Fruit fly (Drosophila melanogaster) whole organism, embryonic: ENCODE results near the gene CG6470.

Source experiments
- Aef1 ChIP-seq: fragments of 200-800 bp; sonication (Bioruptor generic); IDR thresholded peaks from 3 replicates; pipeline ENCODE4 v1.3.6; 2022; ENCODE audit warnings: missing biosample characterization, missing genetic modification characterization
- Atf6 ChIP-seq: fragments of 200-800 bp; sonication (Bioruptor generic); IDR thresholded peaks from 2 replicates; pipeline ENCODE4 v1.3.6; 2022; ENCODE audit warnings: missing biosample characterization, missing genetic modification characterization
- B-H2 ChIP-seq: fragments of 200-800 bp; sonication (Bioruptor generic); optimal IDR thresholded peaks from 2 replicates; lab custom pipeline; 2018; ENCODE audit warnings: missing biosample characterization, mild to moderate bottlenecking, missing genetic modification characterization
- C15 ChIP-seq: fragments of 200-800 bp; sonication (Bioruptor generic); IDR thresholded peaks from 3 replicates; pipeline ENCODE4 v1.3.6; 2022; ENCODE audit warnings: missing biosample characterization, missing genetic modification characterization
- CG10462 ChIP-seq: fragments of 200-800 bp; sonication (Bioruptor generic); optimal IDR thresholded peaks from 2 replicates; lab custom pipeline; 2016; ENCODE audit warnings: missing biosample characterization, missing genetic modification characterization
- CG11696 ChIP-seq: fragments of 200-800 bp; sonication (Bioruptor generic); IDR thresholded peaks from 2 replicates; pipeline ENCODE4 v1.3.6; 2022; ENCODE audit warnings: missing biosample characterization, missing genetic modification characterization
- CG12299 ChIP-seq: fragments of 200-800 bp; sonication (Bioruptor generic); optimal IDR thresholded peaks from 2 replicates; lab custom pipeline; 2018; ENCODE audit warnings: missing biosample characterization, mild to moderate bottlenecking, missing genetic modification characterization
- CG13287 ChIP-seq: fragments of 200-800 bp; sonication (Bioruptor generic); IDR thresholded peaks from 2 replicates; pipeline ENCODE4 v1.3.6; 2022; ENCODE audit warnings: missing biosample characterization, missing genetic modification characterization; ENCODE audit not compliant: partially characterized antibody
- CG13775 ChIP-seq: fragments of 200-800 bp; sonication (Bioruptor generic); optimal IDR thresholded peaks from 3 replicates; lab custom pipeline; 2017; ENCODE audit warnings: missing biosample characterization, mild to moderate bottlenecking, missing genetic modification characterization
- CG14667 ChIP-seq: fragments of 200-800 bp; sonication (Bioruptor generic); IDR thresholded peaks from 2 replicates; pipeline ENCODE4 v1.3.6; 2022; ENCODE audit warnings: missing biosample characterization, missing genetic modification characterization
- CG14965 ChIP-seq: fragments of 200-800 bp; sonication (Bioruptor generic); optimal IDR thresholded peaks from 2 replicates; lab custom pipeline; 2016; ENCODE audit warnings: missing biosample characterization, missing genetic modification characterization, borderline replicate concordance
- CG15479 ChIP-seq: fragments of 200-800 bp; sonication (Bioruptor generic); optimal IDR thresholded peaks from 3 replicates; lab custom pipeline; 2019; ENCODE audit warnings: missing biosample characterization, mild to moderate bottlenecking, missing genetic modification characterization, moderate library complexity
- CG1602 ChIP-seq: fragments of 200-800 bp; sonication (Bioruptor generic); optimal IDR thresholded peaks from 3 replicates; lab custom pipeline; 2016; ENCODE audit warnings: missing biosample characterization, missing genetic modification characterization
- CG1603 ChIP-seq: fragments of 200-800 bp; sonication (Bioruptor generic); optimal IDR thresholded peaks from 2 replicates; lab custom pipeline; 2019; ENCODE audit warnings: missing biosample characterization, mild to moderate bottlenecking, missing genetic modification characterization, moderate library complexity
- CG18262 ChIP-seq: fragments of 200-800 bp; optimal IDR thresholded peaks from 3 replicates; lab custom pipeline; 2019; ENCODE audit warnings: missing biosample characterization, mild to moderate bottlenecking, missing genetic modification characterization, moderate library complexity
- CG2199 ChIP-seq: fragments of 200-800 bp; sonication (Bioruptor generic); IDR thresholded peaks from 3 replicates; pipeline ENCODE4 v1.3.6; 2022; ENCODE audit warnings: missing biosample characterization, missing genetic modification characterization
- CG3281 ChIP-seq: fragments of 200-800 bp; sonication (Bioruptor generic); optimal IDR thresholded peaks from 3 replicates; lab custom pipeline; 2017; ENCODE audit warnings: missing biosample characterization, mild to moderate bottlenecking, missing genetic modification characterization
- CG42726 ChIP-seq: fragments of 200-800 bp; sonication (Bioruptor generic); IDR thresholded peaks from 2 replicates; pipeline ENCODE4 v1.3.6; 2022; ENCODE audit warnings: missing biosample characterization, missing genetic modification characterization; ENCODE audit not compliant: partially characterized antibody
- CG6654 ChIP-seq: fragments of 200-800 bp; sonication (Bioruptor generic); optimal IDR thresholded peaks from 2 replicates; lab custom pipeline; 2017; ENCODE audit warnings: missing biosample characterization, mild to moderate bottlenecking, missing genetic modification characterization
- CG6791 ChIP-seq: fragments of 200-800 bp; sonication (Bioruptor generic); IDR thresholded peaks from 3 replicates; pipeline ENCODE4 v1.3.6; 2022; ENCODE audit warnings: missing biosample characterization, missing genetic modification characterization; ENCODE audit not compliant: partially characterized antibody
- CG7372 ChIP-seq: fragments of 200-800 bp; sonication (Bioruptor generic); IDR thresholded peaks from 2 replicates; pipeline ENCODE4 v1.3.6; 2022; ENCODE audit warnings: missing biosample characterization, missing genetic modification characterization
- CG7928 ChIP-seq: fragments of 200-800 bp; sonication (Bioruptor generic); optimal IDR thresholded peaks from 2 replicates; lab custom pipeline; 2017; ENCODE audit warnings: missing biosample characterization, mild to moderate bottlenecking, missing genetic modification characterization
- CG7963 ChIP-seq: fragments of 200-800 bp; sonication (Bioruptor generic); IDR thresholded peaks from 3 replicates; pipeline ENCODE4 v1.3.6; 2022; ENCODE audit warnings: missing biosample characterization, missing genetic modification characterization; ENCODE audit not compliant: partially characterized antibody
- CG8281 ChIP-seq: fragments of 200-800 bp; sonication (Bioruptor generic); optimal IDR thresholded peaks from 2 replicates; lab custom pipeline; 2018; ENCODE audit warnings: missing biosample characterization, mild to moderate bottlenecking, missing genetic modification characterization, moderate library complexity
- H2.0 ChIP-seq: fragments of 200-800 bp; sonication (Bioruptor generic); IDR thresholded peaks from 2 replicates; pipeline ENCODE4 v1.3.6; 2022; ENCODE audit warnings: missing biosample characterization, missing genetic modification characterization
- Hr51 ChIP-seq, 2 experiments: fragments of 200-800 bp; sonication (Bioruptor generic); optimal IDR thresholded peaks; 2 replicates in 1 of 2; 3 replicates in 1 of 2; lab custom pipeline; 2016 to 2018; ENCODE audit warnings: missing biosample characterization in 2 of 2, missing genetic modification characterization in 2 of 2, mild to moderate bottlenecking in 1 of 2, moderate library complexity in 1 of 2
- Lpt ChIP-seq: fragments of >200 bp; optimal IDR thresholded peaks from 2 replicates; lab custom pipeline; 2018; ENCODE audit warnings: missing biosample characterization, missing genetic modification characterization
- MESR4 ChIP-seq: fragments of 200-800 bp; sonication (Bioruptor generic); optimal IDR thresholded peaks from 2 replicates; lab custom pipeline; 2018; ENCODE audit warnings: missing biosample characterization, mild to moderate bottlenecking, missing genetic modification characterization, moderate library complexity
- Mad ChIP-seq: fragments of 200-800 bp; sonication (Bioruptor generic); optimal IDR thresholded peaks from 2 replicates; lab custom pipeline; 2016; ENCODE audit warnings: missing biosample characterization, missing genetic modification characterization
- Max ChIP-seq: fragments of 200-800 bp; sonication (Bioruptor generic); optimal IDR thresholded peaks from 2 replicates; lab custom pipeline; 2016; ENCODE audit warnings: missing biosample characterization, mild to moderate bottlenecking, missing genetic modification characterization
- Oaz ChIP-seq: fragments of 200-800 bp; sonication (Bioruptor generic); IDR thresholded peaks from 2 replicates; pipeline ENCODE4 v1.3.6; 2022; ENCODE audit warnings: missing biosample characterization, missing genetic modification characterization
- Six4 ChIP-seq: fragments of 200-800 bp; sonication (Bioruptor generic); optimal IDR thresholded peaks from 2 replicates; lab custom pipeline; 2016; ENCODE audit warnings: missing biosample characterization, missing genetic modification characterization
- ac ChIP-seq: fragments of 200-800 bp; sonication (Bioruptor generic); optimal IDR thresholded peaks from 3 replicates; lab custom pipeline; 2017; ENCODE audit warnings: missing biosample characterization, mild to moderate bottlenecking, missing genetic modification characterization
- ci ChIP-seq: fragments of 200-800 bp; sonication (Bioruptor generic); IDR thresholded peaks from 3 replicates; pipeline ENCODE4 v1.3.6; 2022; ENCODE audit warnings: missing biosample characterization, missing genetic modification characterization
- dm ChIP-seq: fragments of 200-800 bp; sonication (Bioruptor generic); optimal IDR thresholded peaks from 3 replicates; lab custom pipeline; 2016; ENCODE audit warnings: missing biosample characterization, missing genetic modification characterization
- exex ChIP-seq: fragments of 200-800 bp; sonication (Bioruptor generic); optimal IDR thresholded peaks from 4 replicates; lab custom pipeline; 2018; ENCODE audit warnings: missing biosample characterization, mild to moderate bottlenecking, missing genetic modification characterization, moderate library complexity
- fru ChIP-seq: fragments of >200 bp; optimal IDR thresholded peaks from 2 replicates; lab custom pipeline; 2017
- gfzf ChIP-seq: fragments of 200-800 bp; sonication (Bioruptor generic); optimal IDR thresholded peaks from 2 replicates; lab custom pipeline; 2016; ENCODE audit warnings: missing biosample characterization, mild to moderate bottlenecking, missing genetic modification characterization, moderate library complexity
- h ChIP-seq: fragments of >200 bp; optimal IDR thresholded peaks from 2 replicates; lab custom pipeline; 2017
- lola ChIP-seq, 3 experiments: fragments of >200 bp in 2 of 3; fragments of 200-800 bp in 1 of 3; sonication (Bioruptor generic) in 1 of 3; optimal IDR thresholded peaks; 2 replicates each; lab custom pipeline; 2017 to 2019; ENCODE audit warnings: missing biosample characterization in 3 of 3, missing genetic modification characterization in 3 of 3, mild to moderate bottlenecking in 1 of 3, moderate library complexity in 1 of 3
- nerfin-1 ChIP-seq: fragments of 200-800 bp; sonication (Bioruptor generic); optimal IDR thresholded peaks from 3 replicates; lab custom pipeline; 2019; ENCODE audit warnings: missing biosample characterization, mild to moderate bottlenecking, missing genetic modification characterization, moderate library complexity
- org-1 ChIP-seq: fragments of 200-800 bp; sonication (Bioruptor generic); optimal IDR thresholded peaks from 2 replicates; lab custom pipeline; 2017; ENCODE audit warnings: missing biosample characterization, missing genetic modification characterization
- pho ChIP-seq: fragments of 200-800 bp; sonication (Bioruptor generic); optimal IDR thresholded peaks from 2 replicates; lab custom pipeline; 2016; ENCODE audit warnings: missing biosample characterization, missing genetic modification characterization
- pita ChIP-seq: fragments of 200-800 bp; sonication (Bioruptor generic); optimal IDR thresholded peaks from 2 replicates; lab custom pipeline; 2017; ENCODE audit warnings: missing biosample characterization, mild to moderate bottlenecking, missing genetic modification characterization
- prd ChIP-seq, 3 experiments: fragments of >200 bp in 2 of 3; fragments of 200-800 bp in 1 of 3; sonication (Bioruptor generic) in 1 of 3; optimal IDR thresholded peaks in 2 of 3; IDR thresholded peaks in 1 of 3; 2 replicates in 2 of 3; 3 replicates in 1 of 3; pipeline versions ENCODE4 v1.3.6 to Lab custom; 2017 to 2022; ENCODE audit warnings: missing biosample characterization in 1 of 3, missing genetic modification characterization in 1 of 3
- shn ChIP-seq: fragments of 200-800 bp; sonication (Bioruptor generic); optimal IDR thresholded peaks from 3 replicates; lab custom pipeline; 2016; ENCODE audit warnings: missing biosample characterization, missing genetic modification characterization
- slp2 ChIP-seq: fragments of 200-800 bp; sonication (Bioruptor generic); optimal IDR thresholded peaks from 2 replicates; lab custom pipeline; 2016; ENCODE audit warnings: missing biosample characterization, missing genetic modification characterization
- so ChIP-seq: fragments of 200-800 bp; sonication (Bioruptor generic); IDR thresholded peaks from 3 replicates; pipeline ENCODE4 v1.3.6; 2022; ENCODE audit warnings: missing biosample characterization, missing genetic modification characterization
- tio ChIP-seq: fragments of 200-800 bp; sonication (Bioruptor generic); optimal IDR thresholded peaks from 2 replicates; lab custom pipeline; 2017; ENCODE audit warnings: missing biosample characterization, missing genetic modification characterization, inconsistent platforms
- tll ChIP-seq, 2 experiments: fragments of 200-800 bp in 1 of 2; fragments of >200 bp in 1 of 2; sonication (Bioruptor generic) in 1 of 2; optimal IDR thresholded peaks; 2 replicates each; lab custom pipeline; 2017 to 2019; ENCODE audit warnings: missing biosample characterization in 2 of 2, missing genetic modification characterization in 2 of 2, mild to moderate bottlenecking in 1 of 2, moderate library complexity in 1 of 2

The CG6470 gene

DNA sequence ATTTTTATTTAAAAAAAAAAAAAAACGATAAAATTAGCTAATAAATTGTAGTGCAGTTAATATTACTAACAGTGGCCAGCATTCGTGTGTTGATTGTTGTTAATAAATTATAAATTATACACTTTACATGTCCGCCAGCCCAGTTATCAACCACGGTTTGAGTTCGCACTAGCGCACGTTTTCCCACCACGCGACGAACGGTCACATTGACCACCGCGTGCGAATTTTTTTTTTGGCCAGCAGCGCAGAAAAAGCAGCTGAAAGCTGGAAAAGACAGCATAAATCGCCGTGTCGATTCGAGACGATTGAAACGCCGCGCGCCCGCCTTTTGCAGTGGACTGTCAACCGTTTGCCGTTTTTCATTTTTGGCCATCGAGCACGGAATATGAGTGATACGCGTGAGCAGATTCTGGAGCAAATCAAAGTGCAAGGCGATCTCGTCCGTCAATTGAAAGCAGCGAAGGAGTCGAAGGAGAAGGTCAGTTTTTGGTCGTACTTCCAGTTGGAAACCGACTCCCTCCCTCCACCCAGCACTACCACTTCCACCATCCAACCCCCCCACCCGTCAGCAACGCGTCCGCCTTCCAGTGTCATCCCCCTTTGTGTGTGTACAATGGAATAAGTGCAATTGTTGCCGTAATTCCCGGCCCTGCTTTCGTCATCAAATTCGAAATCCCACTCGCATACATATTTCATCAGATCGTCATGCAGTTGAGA lies 696 bp upstream of the CG6470 start, which contains the start of the genes Bx and HisRS (continued):
- TF ChIP-seq B-H2 (GFP tag; lab: Kevin White, UChicago) (peak; percentile 21), H2.0 (no peak), MESR4 (peak; percentile 9), Lpt (GFP tag; lab: Kevin White, UChicago) (no peak), CG6654 (GFP tag; lab: Kevin White, UChicago) (no peak), fru (lab: Kevin White, UChicago) (no peak), CG14965 (GFP tag; lab: Kevin White, UChicago) (no peak), CG7928 (GFP tag; lab: Kevin White, UChicago) (no peak), Atf6 (GFP tag; lab: Robert Waterston, UW) (no peak), so (GFP tag; lab: Robert Waterston, UW) (no peak), CG3281 (GFP tag; lab: Kevin White, UChicago) (no peak), CG1603 (tag; lab: Kevin White, UChicago) (peak; percentile 66), CG8281 (tag; lab: Kevin White, UChicago) (no peak), CG15479 (GFP tag; lab: Kevin White, UChicago) (no peak), lola (GFP tag; optimal IDR thresholded peaks at IDR 0.05; lab: Kevin White, UChicago) (no peak), CG14667 (no peak), Mad (peak; percentile 20), shn (no peak), tio (GFP tag; lab: Kevin White, UChicago) (no peak), org-1 (GFP tag; lab: Kevin White, UChicago) (no peak), CG13775 (GFP tag; lab: Kevin White, UChicago) (no peak), C15 (GFP tag; lab: Robert Waterston, UW) (no peak), pho (GFP tag; lab: Kevin White, UChicago) (no peak), tll (GFP tag; optimal IDR thresholded peaks at IDR 0.05; lab: Kevin White, UChicago) (no peak), CG13287 (GFP tag; lab: Robert Waterston, UW) (peak; percentile 36; the same call in 1 of the 2 replicates), Aef1 (GFP tag; lab: Robert Waterston, UW) (no peak), Max (GFP tag; lab: Kevin White, UChicago) (peak; percentile 63), nerfin-1 (tag; lab: Kevin White, UChicago) (no peak), CG12299 (tag; lab: Kevin White, UChicago) (no peak), CG7372 (GFP tag; lab: Robert Waterston, UW) (no peak), prd (optimal IDR thresholded peaks at IDR 0.05; lab: Kevin White, UChicago) (no peak), prd (GFP tag; IDR thresholded peaks at IDR 0.05; lab: Robert Waterston, UW) (no peak), CG7963 (GFP tag; lab: Robert Waterston, UW) (no peak), slp2 (no peak), h (lab: Kevin White, UChicago) (no peak), gfzf (GFP tag; lab: Kevin White, UChicago) (peak; percentile 82), dm (peak; percentile 87), Hr51 (GFP tag; optimal IDR thresholded peaks at IDR 0.05; lab: Kevin White, UChicago) (no peak), CG42726 (GFP tag; lab: Robert Waterston, UW) (peak; percentile 59), CG2199 (GFP tag; lab: Robert Waterston, UW) (peak; percentile 38; the same call in 1 of the 3 replicates), exex (no peak), CG10462 (GFP tag; lab: Kevin White, UChicago) (no peak), ac (GFP tag; lab: Kevin White, UChicago) (no peak), pita (GFP tag; lab: Kevin White, UChicago) (peak; percentile 77), ci (GFP tag; lab: Robert Waterston, UW) (no peak), Oaz (GFP tag; lab: Robert Waterston, UW) (no peak), CG18262 (no peak), Six4 (GFP tag; lab: Kevin White, UChicago) (no peak), CG1602 (GFP tag; lab: Kevin White, UChicago) (no peak), CG6791 (GFP tag; lab: Robert Waterston, UW) (no peak), CG11696 (no peak)
